Worm (Caenorhabditis elegans) whole organism, late embryonic: ENCODE results near the gene nmad-1.

ENCODE experiments used
- K02D7.2 ChIP-seq: sonication (generic microtip); optimal IDR thresholded peaks from 2 replicates; lab custom pipeline; 2017; ENCODE audit warnings: mild to moderate bottlenecking, missing genetic modification characterization, missing compliant biosample characterization
- K09A11.1 ChIP-seq: sonication (generic microtip); optimal IDR thresholded peaks from 2 replicates; lab custom pipeline; 2017; ENCODE audit warnings: antibody characterized with exemption, mild to moderate bottlenecking, missing genetic modification characterization, missing compliant biosample characterization; ENCODE audit not compliant: insufficient read depth
- T23F11.4 ChIP-seq: fragments of 200-800 bp; sonication (Bioruptor generic); optimal IDR thresholded peaks from 2 replicates; lab custom pipeline; 2018; ENCODE audit warnings: mild to moderate bottlenecking, missing genetic modification characterization, missing compliant biosample characterization
- ceh-18 ChIP-seq: sonication (generic microtip); optimal IDR thresholded peaks from 2 replicates; lab custom pipeline; 2016; ENCODE audit warnings: missing genetic modification characterization, missing compliant biosample characterization
- ceh-2 ChIP-seq: sonication (generic microtip); optimal IDR thresholded peaks from 2 replicates; lab custom pipeline; 2016; ENCODE audit warnings: missing genotype, missing genetic modification characterization, missing compliant biosample characterization
- ceh-24 ChIP-seq: sonication (generic microtip); optimal IDR thresholded peaks from 2 replicates; lab custom pipeline; 2016; ENCODE audit warnings: mild to moderate bottlenecking, missing genetic modification characterization, missing compliant biosample characterization
- ceh-30 ChIP-seq: fragments of 150-350 bp; optimal IDR thresholded peaks from 2 replicates; lab custom pipeline; 2014; ENCODE audit warnings: missing biosample characterization, missing genetic modification characterization
- ceh-31 ChIP-seq: sonication (generic microtip); optimal IDR thresholded peaks from 2 replicates; lab custom pipeline; 2016; ENCODE audit warnings: missing genetic modification characterization, missing compliant biosample characterization
- ceh-48 ChIP-seq: sonication (generic microtip); optimal IDR thresholded peaks from 2 replicates; lab custom pipeline; 2016; ENCODE audit warnings: missing genetic modification characterization, inconsistent platforms, missing compliant biosample characterization
- ceh-6 ChIP-seq: fragments of 200-800 bp; sonication (Bioruptor generic); optimal IDR thresholded peaks from 2 replicates; lab custom pipeline; 2018; ENCODE audit warnings: mild to moderate bottlenecking, missing genetic modification characterization, missing compliant biosample characterization
- che-1 ChIP-seq: sonication (generic microtip); optimal IDR thresholded peaks from 2 replicates; lab custom pipeline; 2016; ENCODE audit warnings: mild to moderate bottlenecking, missing genetic modification characterization, missing compliant biosample characterization
- dmd-4 ChIP-seq: sonication (generic microtip); optimal IDR thresholded peaks from 2 replicates; lab custom pipeline; 2016; ENCODE audit warnings: borderline replicate concordance, missing genetic modification characterization, missing compliant biosample characterization
- ets-4 ChIP-seq: sonication (generic microtip); optimal IDR thresholded peaks from 2 replicates; lab custom pipeline; 2016; ENCODE audit warnings: missing genetic modification characterization, missing compliant biosample characterization
- fax-1 ChIP-seq: sonication (generic microtip); optimal IDR thresholded peaks from 2 replicates; lab custom pipeline; 2016; ENCODE audit warnings: missing genotype, missing genetic modification characterization, missing compliant biosample characterization
- gmeb-2 ChIP-seq: sonication (generic microtip); optimal IDR thresholded peaks from 2 replicates; lab custom pipeline; 2016; ENCODE audit warnings: missing genetic modification characterization, inconsistent platforms, missing compliant biosample characterization
- hlh-13 ChIP-seq: fragments of 200-800 bp; sonication (Bioruptor generic); optimal IDR thresholded peaks from 2 replicates; lab custom pipeline; 2018; ENCODE audit warnings: mild to moderate bottlenecking, missing genetic modification characterization, missing compliant biosample characterization
- hlh-15 ChIP-seq: sonication (generic microtip); optimal IDR thresholded peaks from 2 replicates; lab custom pipeline; 2016; ENCODE audit warnings: missing genetic modification characterization, missing compliant biosample characterization
- hlh-6 ChIP-seq: sonication (generic microtip); optimal IDR thresholded peaks from 2 replicates; lab custom pipeline; 2016; ENCODE audit warnings: missing genotype, missing genetic modification characterization, missing compliant biosample characterization
- hlh-8 ChIP-seq: sonication (generic microtip); optimal IDR thresholded peaks from 2 replicates; lab custom pipeline; 2016; ENCODE audit warnings: missing genotype, missing genetic modification characterization, missing compliant biosample characterization
- madf-2 ChIP-seq: sonication (generic microtip); optimal IDR thresholded peaks from 2 replicates; lab custom pipeline; 2017; ENCODE audit warnings: missing genetic modification characterization, missing compliant biosample characterization
- mec-3 ChIP-seq: sonication (generic microtip); optimal IDR thresholded peaks from 2 replicates; lab custom pipeline; 2016; ENCODE audit warnings: borderline replicate concordance, missing genetic modification characterization, missing compliant biosample characterization
- nhr-11 ChIP-seq: fragments of 150-350 bp; optimal IDR thresholded peaks from 2 replicates; lab custom pipeline; 2014; ENCODE audit warnings: missing biosample characterization, missing genetic modification characterization
- nhr-232 ChIP-seq: sonication (generic microtip); optimal IDR thresholded peaks from 2 replicates; lab custom pipeline; 2016; ENCODE audit warnings: missing genetic modification characterization, missing compliant biosample characterization
- npax-4 ChIP-seq: sonication (generic microtip); optimal IDR thresholded peaks from 2 replicates; lab custom pipeline; 2016; ENCODE audit warnings: missing genetic modification characterization, missing compliant biosample characterization
- pag-3 ChIP-seq: sonication (generic microtip); optimal IDR thresholded peaks from 2 replicates; lab custom pipeline; 2016; ENCODE audit warnings: missing compliant biosample characterization, missing genetic modification characterization, borderline replicate concordance
- pat-9 ChIP-seq: fragments of 200-800 bp; sonication (Bioruptor generic); optimal IDR thresholded peaks from 2 replicates; lab custom pipeline; 2018; ENCODE audit warnings: mild to moderate bottlenecking, missing genetic modification characterization, moderate library complexity, missing compliant biosample characterization
- pqm-1 ChIP-seq: sonication (generic microtip); optimal IDR thresholded peaks from 2 replicates; lab custom pipeline; 2016; ENCODE audit warnings: missing genetic modification characterization, missing compliant biosample characterization
- ref-2 ChIP-seq: sonication (generic microtip); optimal IDR thresholded peaks from 2 replicates; lab custom pipeline; 2016; ENCODE audit warnings: missing genetic modification characterization, missing compliant biosample characterization
- syd-9 ChIP-seq: sonication (generic microtip); optimal IDR thresholded peaks from 2 replicates; lab custom pipeline; 2016; ENCODE audit warnings: mild to moderate bottlenecking, missing genetic modification characterization, moderate library complexity, missing compliant biosample characterization
- tbx-2 ChIP-seq: sonication (generic microtip); optimal IDR thresholded peaks from 2 replicates; lab custom pipeline; 2016; ENCODE audit warnings: missing genetic modification characterization, missing compliant biosample characterization
- unc-42 ChIP-seq: sonication (generic microtip); optimal IDR thresholded peaks from 2 replicates; lab custom pipeline; 2016; ENCODE audit warnings: missing genotype, missing genetic modification characterization, missing compliant biosample characterization
- unc-55 ChIP-seq: sonication (generic microtip); optimal IDR thresholded peaks from 2 replicates; lab custom pipeline; 2017; ENCODE audit warnings: missing biosample characterization, missing genetic modification reagents, missing genetic modification characterization

The nmad-1 gene

DNA sequence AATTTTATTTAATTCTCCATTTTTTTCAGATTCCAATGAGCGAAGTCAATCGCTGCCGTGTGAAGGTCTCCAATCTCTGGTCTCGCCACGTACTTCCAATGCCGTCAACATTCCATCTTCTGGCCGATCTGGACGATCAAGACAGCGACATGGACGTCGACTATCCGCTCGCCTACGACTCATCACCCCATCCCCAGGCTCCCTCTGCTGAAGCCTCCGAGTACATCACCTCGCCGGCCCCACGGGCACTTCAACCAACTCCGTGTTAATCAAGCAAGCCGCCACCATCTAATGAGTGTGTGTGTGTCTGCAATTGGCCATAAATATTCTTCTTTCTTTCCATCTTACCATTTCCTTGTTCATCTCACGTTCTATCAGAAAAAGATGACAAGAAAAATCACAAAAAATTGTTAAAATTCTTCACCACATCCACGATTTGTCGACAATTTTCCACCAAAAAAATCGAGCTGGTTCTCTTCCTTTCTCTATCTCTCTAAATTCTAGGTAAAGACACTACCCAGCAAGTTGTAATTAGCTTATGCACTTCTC lies 49.2 kb downstream of the nmad-1 start:
- TF ChIP-seq ceh-31, result no peak
- TF ChIP-seq hlh-15 (tag; lab: Kevin White, UChicago), result no peak
- TF ChIP-seq tbx-2 (tag; lab: Kevin White, UChicago), result no peak
- TF ChIP-seq pat-9 (tag; lab: Kevin White, UChicago), result no peak
- TF ChIP-seq nhr-11 (tag; lab: Kevin White, UChicago), result no peak
- TF ChIP-seq K09A11.1 (tag; lab: Kevin White, UChicago), result no peak
- no peak for TF ChIP-seq che-1 (tag; lab: Kevin White, UChicago)
- no peak for TF ChIP-seq nhr-232 (tag; lab: Kevin White, UChicago)
- TF ChIP-seq ceh-30 (tag; lab: Kevin White, UChicago), result no peak
- TF ChIP-seq ceh-2 (tag; lab: Kevin White, UChicago), result no peak
- TF ChIP-seq hlh-8 (tag; lab: Kevin White, UChicago), result no peak
- no peak for TF ChIP-seq mec-3 (tag; lab: Kevin White, UChicago)

DNA sequence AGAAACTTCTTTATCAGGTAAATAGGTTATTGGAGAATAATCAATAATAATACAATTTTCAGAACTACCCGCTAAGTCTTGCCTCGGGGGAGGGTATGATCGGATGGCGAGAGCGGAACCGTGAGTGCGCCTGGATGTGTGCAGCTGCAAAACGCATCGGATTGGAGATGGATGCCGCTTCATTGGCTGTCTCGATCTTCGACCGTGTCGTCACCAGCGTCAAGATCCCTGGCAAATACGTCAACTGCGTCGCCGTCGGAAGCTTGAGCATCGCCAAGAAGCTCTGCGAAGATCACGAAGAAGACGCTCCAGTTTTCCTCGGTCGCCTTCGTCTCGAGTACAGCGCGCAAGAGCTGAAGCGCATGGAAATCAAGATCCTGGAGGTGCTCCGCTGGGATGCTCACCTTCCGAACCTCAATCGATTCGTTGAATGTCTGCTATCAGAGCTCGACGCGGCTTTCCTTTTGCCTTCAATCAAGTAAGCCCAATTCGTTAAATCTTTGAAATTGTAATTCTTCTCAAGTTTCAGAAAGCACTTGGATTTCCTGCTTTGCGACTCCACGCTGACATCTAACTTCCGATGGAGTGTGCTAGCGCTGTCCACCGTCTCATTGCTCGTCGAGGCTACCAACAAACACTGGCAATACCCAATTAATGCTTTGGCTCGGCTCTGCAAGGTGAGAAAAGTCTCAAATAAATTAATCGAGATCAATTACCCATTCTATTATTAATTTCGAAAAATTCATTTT lies 49.8 kb downstream of the nmad-1 start:
- TF ChIP-seq hlh-13 (GFP tag; lab: Kevin White, UChicago), result no peak
- no peak for TF ChIP-seq unc-42
- no peak for TF ChIP-seq pag-3 (tag; lab: Kevin White, UChicago)
- TF ChIP-seq ets-4 (tag; lab: Kevin White, UChicago), result no peak
- TF ChIP-seq pqm-1 (tag; lab: Kevin White, UChicago), result no peak
- no peak for TF ChIP-seq ceh-6 (GFP tag; lab: Kevin White, UChicago)
- TF ChIP-seq ref-2 (tag; lab: Kevin White, UChicago), result no peak
- no peak for TF ChIP-seq fax-1 (tag; lab: Kevin White, UChicago)
- TF ChIP-seq T23F11.4 (GFP tag; lab: Kevin White, UChicago), result no peak
- TF ChIP-seq che-1 (tag; lab: Kevin White, UChicago), result no peak
- TF ChIP-seq nhr-11 (tag; lab: Kevin White, UChicago), result no peak
- TF ChIP-seq dmd-4 (tag; lab: Kevin White, UChicago), result no peak
- TF ChIP-seq syd-9 (tag; lab: Kevin White, UChicago), result no peak
- no peak for TF ChIP-seq ceh-48 (tag; lab: Kevin White, UChicago)
- no peak for TF ChIP-seq ceh-24
- TF ChIP-seq gmeb-2 (tag; lab: Kevin White, UChicago), result no peak
- TF ChIP-seq ceh-18 (tag; lab: Kevin White, UChicago), result no peak
- no peak for TF ChIP-seq madf-2

ce11 chrIII:5504164-5504563 lies 50.6 kb downstream of the nmad-1 start:
- TF ChIP-seq npax-4 (tag; lab: Kevin White, UChicago) (no peak), che-1 (tag; lab: Kevin White, UChicago) (no peak), unc-42 (peak; percentile 75), hlh-6 (tag; lab: Kevin White, UChicago) (no peak), K02D7.2 (no peak), ets-4 (tag; lab: Kevin White, UChicago) (peak; percentile 37), unc-55 (GFP tag; lab: Kevin White, UChicago) (peak; percentile 27), T23F11.4 (GFP tag; lab: Kevin White, UChicago) (no peak)

DNA sequence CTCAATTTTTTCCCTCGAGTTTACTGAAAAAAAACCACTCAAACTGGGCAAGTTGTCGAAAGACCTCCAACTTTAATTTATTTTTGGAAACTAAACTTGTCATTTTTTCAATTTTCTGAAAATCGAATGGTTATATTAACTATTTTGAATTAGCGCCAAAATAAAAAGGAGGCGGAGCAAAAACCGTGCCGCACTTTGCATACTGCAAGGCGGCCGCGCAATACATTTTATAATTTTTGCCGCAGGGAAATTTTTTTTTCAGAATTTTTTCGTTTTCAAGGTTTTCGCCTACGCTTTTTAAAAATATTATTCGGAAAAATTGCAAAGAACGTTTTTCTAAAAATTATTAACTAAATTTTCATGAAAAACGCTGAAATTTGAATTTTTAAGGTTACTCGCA lies 51.1 kb downstream of the nmad-1 start:
- TF ChIP-seq ref-2 (tag; lab: Kevin White, UChicago) (no peak), hlh-13 (GFP tag; lab: Kevin White, UChicago) (peak; percentile 6), pat-9 (tag; lab: Kevin White, UChicago) (no peak)
